Fruit fly (Drosophila melanogaster) whole organism, wandering third instar larva: ENCODE data around the gene Prtl99C.
A peak's percentile ranks its signal among the peaks of the same experiment; 100 is the strongest.

Experiments
- Abd-B ChIP-seq: fragments of >200 bp; optimal IDR thresholded peaks from 2 replicates; lab custom pipeline; 2017; ENCODE audit warnings: missing biosample characterization, missing genetic modification characterization
- CG32264 ChIP-seq: fragments of 200-800 bp; sonication (Bioruptor generic); optimal IDR thresholded peaks from 2 replicates; lab custom pipeline; 2016; ENCODE audit warnings: missing biosample characterization, missing genetic modification characterization
- CG9705 ChIP-seq: fragments of 200-800 bp; sonication (Bioruptor generic); optimal IDR thresholded peaks from 2 replicates; lab custom pipeline; 2018; ENCODE audit warnings: missing biosample characterization, mild to moderate bottlenecking, missing genetic modification characterization
- CrebA ChIP-seq: fragments of 200-800 bp; sonication (Bioruptor generic); optimal IDR thresholded peaks from 2 replicates; lab custom pipeline; 2016; ENCODE audit warnings: missing biosample characterization, mild to moderate bottlenecking, missing genetic modification characterization, borderline replicate concordance
- Dfd ChIP-seq: fragments of >200 bp; optimal IDR thresholded peaks from 2 replicates; lab custom pipeline; 2017; ENCODE audit warnings: missing biosample characterization, missing genetic modification characterization
- Dif ChIP-seq: fragments of 200-275, 200-300 bp; sonication (Bioruptor generic); optimal IDR thresholded peaks from 2 replicates; lab custom pipeline; 2018; ENCODE audit warnings: missing biosample characterization, missing genetic modification characterization; ENCODE audit not compliant: partially characterized antibody
- GATAd ChIP-seq: sonication (Bioruptor generic); optimal IDR thresholded peaks from 2 replicates; lab custom pipeline; 2016; ENCODE audit warnings: missing biosample characterization, missing genetic modification characterization
- HLH106 ChIP-seq: fragments of 200-800 bp; optimal IDR thresholded peaks from 3 replicates; lab custom pipeline; 2019; ENCODE audit warnings: missing biosample characterization, mild to moderate bottlenecking, missing genetic modification characterization, moderate library complexity
- Hnf4 ChIP-seq: fragments of 200-800 bp; sonication (Bioruptor generic); optimal IDR thresholded peaks from 2 replicates; lab custom pipeline; 2016; ENCODE audit warnings: missing biosample characterization, mild to moderate bottlenecking, missing genetic modification characterization
- Hr78 ChIP-seq: fragments of >200 bp; optimal IDR thresholded peaks from 2 replicates; lab custom pipeline; 2017; ENCODE audit warnings: missing biosample characterization, missing genetic modification characterization
- Hr83 ChIP-seq: fragments of 200-300 bp; sonication (Bioruptor generic); optimal IDR thresholded peaks from 2 replicates; lab custom pipeline; 2016; ENCODE audit warnings: missing biosample characterization, mild to moderate bottlenecking, missing genetic modification characterization, moderate library complexity; ENCODE audit not compliant: poor library complexity, severe bottlenecking
- Jra ChIP-seq: sonication (Bioruptor generic); optimal IDR thresholded peaks from 2 replicates; lab custom pipeline; 2016; ENCODE audit warnings: missing biosample characterization, missing genetic modification characterization
- Mio ChIP-seq: sonication (Bioruptor generic); optimal IDR thresholded peaks from 2 replicates; lab custom pipeline; 2016; ENCODE audit warnings: missing biosample characterization, missing genetic modification characterization
- Myc ChIP-seq: fragments of >200 bp; optimal IDR thresholded peaks from 2 replicates; lab custom pipeline; 2017
- N ChIP-seq: fragments of >200 bp; optimal IDR thresholded peaks from 2 replicates; lab custom pipeline; 2018; ENCODE audit warnings: missing biosample characterization, missing external identifiers, missing genetic modification characterization
- OdsH ChIP-seq: fragments of 200-800 bp; sonication (Bioruptor generic); optimal IDR thresholded peaks from 2 replicates; lab custom pipeline; 2016; ENCODE audit warnings: missing biosample characterization, mild to moderate bottlenecking, missing genetic modification characterization
- Rel ChIP-seq, 2 experiments: fragments of 200-800 bp; sonication (Bioruptor generic) in 1 of 2; optimal IDR thresholded peaks; 2 replicates in 1 of 2; 3 replicates in 1 of 2; lab custom pipeline; 2016 to 2019; ENCODE audit warnings: mild to moderate bottlenecking in 2 of 2, missing biosample characterization in 2 of 2, missing genetic modification characterization in 2 of 2, moderate library complexity in 1 of 2
- Sp1 ChIP-seq: fragments of 200-800 bp; sonication (Bioruptor generic); optimal IDR thresholded peaks from 3 replicates; lab custom pipeline; 2019; ENCODE audit warnings: missing biosample characterization, mild to moderate bottlenecking, missing genetic modification characterization, moderate library complexity
- Vsx2 ChIP-seq: fragments of 200-300, 225-300 bp; sonication (Bioruptor generic); optimal IDR thresholded peaks from 2 replicates; lab custom pipeline; 2018; ENCODE audit warnings: missing biosample characterization, missing genetic modification characterization; ENCODE audit not compliant: partially characterized antibody
- br ChIP-seq: fragments of 200-800 bp; sonication (Bioruptor generic); optimal IDR thresholded peaks from 2 replicates; lab custom pipeline; 2016; ENCODE audit warnings: missing biosample characterization, missing genetic modification characterization
- brk ChIP-seq: fragments of 200-800 bp; sonication (Bioruptor generic); optimal IDR thresholded peaks from 2 replicates; lab custom pipeline; 2016; ENCODE audit warnings: missing biosample characterization, mild to moderate bottlenecking, missing genetic modification characterization
- dl ChIP-seq, 2 experiments: fragments of 175-275, 200-275 bp in 1 of 2; fragments of 200-275 bp in 1 of 2; sonication (Bioruptor generic); optimal IDR thresholded peaks; lab custom pipeline; 2018; ENCODE audit warnings: mild to moderate bottlenecking in 2 of 2, missing biosample characterization in 2 of 2, missing genetic modification characterization in 2 of 2, moderate library complexity in 2 of 2; ENCODE audit not compliant: partially characterized antibody in 2 of 2, insufficient read depth in 1 of 2
- dmrt93B ChIP-seq: fragments of 200-800 bp; sonication (Bioruptor generic); optimal IDR thresholded peaks from 2 replicates; lab custom pipeline; 2018; ENCODE audit warnings: missing biosample characterization, mild to moderate bottlenecking, missing genetic modification characterization
- dsf ChIP-seq: sonication (Bioruptor generic); optimal IDR thresholded peaks from 2 replicates; lab custom pipeline; 2016; ENCODE audit warnings: missing biosample characterization, missing genetic modification characterization, borderline replicate concordance
- ey ChIP-seq: fragments of 200-800 bp; sonication (Bioruptor generic); optimal IDR thresholded peaks from 2 replicates; lab custom pipeline; 2016; ENCODE audit warnings: missing biosample characterization, missing genetic modification characterization
- foxo ChIP-seq, 2 experiments: fragments of 200-800 bp; sonication (Bioruptor generic); optimal IDR thresholded peaks; 2 replicates in 1 of 2; 3 replicates in 1 of 2; lab custom pipeline; 2016 to 2017; ENCODE audit warnings: missing biosample characterization in 2 of 2, missing genetic modification characterization in 2 of 2
- fru ChIP-seq: fragments of 200-800 bp; sonication (Bioruptor generic); optimal IDR thresholded peaks from 3 replicates; lab custom pipeline; 2016; ENCODE audit warnings: missing biosample characterization, mild to moderate bottlenecking, missing genetic modification characterization
- h ChIP-seq: fragments of 200-800 bp; sonication (Bioruptor generic); optimal IDR thresholded peaks from 3 replicates; lab custom pipeline; 2016; ENCODE audit warnings: missing biosample characterization, mild to moderate bottlenecking, missing genetic modification characterization
- jim ChIP-seq: fragments of 175-275, 200-325 bp; sonication (Bioruptor generic); optimal IDR thresholded peaks from 2 replicates; lab custom pipeline; 2016; ENCODE audit warnings: missing biosample characterization, mild to moderate bottlenecking, missing genetic modification characterization
- lola ChIP-seq: fragments of >200 bp; optimal IDR thresholded peaks from 2 replicates; lab custom pipeline; 2017; ENCODE audit warnings: missing biosample characterization, missing genetic modification characterization
- pan ChIP-seq: fragments of >200 bp; optimal IDR thresholded peaks from 2 replicates; lab custom pipeline; 2017
- psq ChIP-seq: fragments of 200-800 bp; sonication (Bioruptor generic); optimal IDR thresholded peaks from 3 replicates; lab custom pipeline; 2017; ENCODE audit warnings: missing biosample characterization, mild to moderate bottlenecking, missing genetic modification characterization, moderate library complexity
- rgr ChIP-seq: fragments of 200-800 bp; sonication (Bioruptor generic); optimal IDR thresholded peaks from 3 replicates; lab custom pipeline; 2016; ENCODE audit warnings: missing biosample characterization, mild to moderate bottlenecking, missing genetic modification characterization
- sage ChIP-seq: fragments of 200-800 bp; sonication (Bioruptor generic); optimal IDR thresholded peaks from 2 replicates; lab custom pipeline; 2016; ENCODE audit warnings: missing biosample characterization, mild to moderate bottlenecking, missing genetic modification characterization
- sv ChIP-seq: fragments of 200-800 bp; sonication (Bioruptor generic); optimal IDR thresholded peaks from 3 replicates; lab custom pipeline; 2016; ENCODE audit warnings: missing biosample characterization, missing genetic modification characterization
- tai ChIP-seq: sonication (Bioruptor generic); optimal IDR thresholded peaks from 2 replicates; lab custom pipeline; 2016; ENCODE audit warnings: missing biosample characterization, missing genetic modification characterization
- usp ChIP-seq: fragments of >200 bp; optimal IDR thresholded peaks from 2 replicates; lab custom pipeline; 2017; ENCODE audit warnings: missing biosample characterization, missing genetic modification characterization
- woc ChIP-seq: sonication (Bioruptor generic); optimal IDR thresholded peaks from 2 replicates; lab custom pipeline; 2016; ENCODE audit warnings: missing biosample characterization, mild to moderate bottlenecking, missing genetic modification characterization

Gene Prtl99C

dm6 chr3R:29799681-29800028 lies 36.1 kb upstream of the Prtl99C start:
- no peak for TF ChIP-seq Rel (GFP tag; optimal IDR thresholded peaks at IDR 0.05; lab: Kevin White, UChicago)
- peak; percentile 65 for TF ChIP-seq Rel (tag; optimal IDR thresholded peaks at IDR 0.05; lab: Kevin White, UChicago)
- TF ChIP-seq woc (GFP tag; lab: Kevin White, UChicago): no peak
- TF ChIP-seq br: no peak

DNA sequence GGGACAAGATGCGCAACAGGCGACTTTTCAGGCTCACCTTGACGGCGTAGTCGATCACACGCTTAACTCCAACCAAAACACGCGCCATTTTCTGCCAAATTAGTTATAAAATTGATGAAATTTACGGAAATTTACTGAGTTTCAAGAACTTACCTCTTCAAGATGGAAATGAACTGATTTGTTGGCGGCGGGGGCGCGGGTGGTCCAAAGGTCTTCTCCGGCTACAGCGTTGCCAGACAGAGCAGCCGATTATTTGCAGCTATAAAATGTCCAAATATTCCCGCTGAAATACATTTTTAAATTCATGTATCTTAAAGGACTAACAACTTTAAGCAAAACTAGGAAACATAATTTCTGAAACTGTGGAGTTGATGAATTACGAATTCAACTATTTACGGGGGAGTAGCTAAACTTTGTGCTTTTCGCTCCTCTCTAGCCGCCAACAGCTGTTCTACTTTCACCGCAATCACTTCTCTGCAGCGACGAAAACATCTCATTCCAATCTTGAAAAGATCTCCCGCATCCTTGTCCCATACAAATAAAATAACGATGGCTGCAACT lies 32.9 kb upstream of the Prtl99C start, which contains the start of the genes Etfb and CG7789:
Etfb (minus strand) TSS at position 193 of the 561 bp plus-strand sequence.
CG7789 (plus strand) TSS at position 444 of the 561 bp plus-strand sequence.
- TF ChIP-seq fru (GFP tag; lab: Kevin White, UChicago) (peak; percentile 80), GATAd (GFP tag; lab: Kevin White, UChicago) (no peak), dsf (GFP tag; lab: Kevin White, UChicago) (no peak), pan (lab: Kevin White, UChicago) (no peak), usp (no peak), Jra (GFP tag; lab: Kevin White, UChicago) (no peak), br (no peak), sage (GFP tag; lab: Kevin White, UChicago) (no peak), CG32264 (no peak), woc (GFP tag; lab: Kevin White, UChicago) (no peak), Dfd (GFP tag; lab: Kevin White, UChicago) (no peak), Sp1 (GFP tag; lab: Kevin White, UChicago) (peak; percentile 83), lola (GFP tag; lab: Kevin White, UChicago) (no peak), Dif (GFP tag; lab: Kevin White, UChicago) (no peak), sv (GFP tag; lab: Kevin White, UChicago) (peak; percentile 51), Mio (GFP tag; lab: Kevin White, UChicago) (no peak), Hr78 (no peak), Vsx2 (GFP tag; lab: Kevin White, UChicago) (no peak), h (GFP tag; lab: Kevin White, UChicago) (peak; percentile 86), Myc (lab: Kevin White, UChicago) (peak; percentile 81), jim (GFP tag; lab: Kevin White, UChicago) (no peak), dmrt93B (no peak), HLH106 (peak; percentile 84), rgr (GFP tag; lab: Kevin White, UChicago) (peak; percentile 88), Abd-B (no peak), CrebA (no peak), Rel (GFP tag; optimal IDR thresholded peaks at IDR 0.05; lab: Kevin White, UChicago) (no peak), Rel (tag; optimal IDR thresholded peaks at IDR 0.05; lab: Kevin White, UChicago) (peak; percentile 58), tai (GFP tag; lab: Kevin White, UChicago) (no peak), CG9705 (GFP tag; lab: Kevin White, UChicago) (peak; percentile 64), psq (peak; percentile 77), dl (GFP tag; optimal IDR thresholded peaks at IDR 0.05; lab: Kevin White, UChicago; ENCODE audit: insufficient read depth in 1 of 2, partially characterized antibody in 2 of 2) (no peak), brk (GFP tag; lab: Kevin White, UChicago) (no peak), OdsH (GFP tag; lab: Kevin White, UChicago) (peak; percentile 80), Hr83 (GFP tag; lab: Kevin White, UChicago) (peak; percentile 52), ey (peak; percentile 84), N (no peak), Hnf4 (GFP tag; lab: Kevin White, UChicago) (no peak), foxo (GFP tag; optimal IDR thresholded peaks at IDR 0.05; lab: Kevin White, UChicago) (peak in 1 of 2 experiments; percentile 91)
